Worm (Caenorhabditis elegans): ENCODE measurements around the gene syd-2.

Gene syd-2

ce11 chrX:10516549-10516948 lies 38.5 kb downstream of the syd-2 start:
- TF ChIP-seq scrt-1 (GFP tag; IDR thresholded peaks at IDR 0.05), result no peak
- TF ChIP-seq hmg-4 (GFP tag; optimal IDR thresholded peaks at IDR 0.05), result no peak
- TF ChIP-seq sea-1 (GFP tag; conservative IDR thresholded peaks at IDR 0.05), result no peak
- TF ChIP-seq ceh-13 (GFP tag; optimal IDR thresholded peaks at IDR 0.05), result no peak
- TF ChIP-seq ama-1 (optimal IDR thresholded peaks at IDR 0.05), result no peak
- TF ChIP-seq pes-1 (GFP tag; IDR thresholded peaks at IDR 0.05), result no peak
- no peak for TF ChIP-seq tbx-37 (GFP tag; conservative IDR thresholded peaks at IDR 0.05)
- no peak for TF ChIP-seq aly-1 (tag; optimal IDR thresholded peaks at IDR 0.05)
- TF ChIP-seq ets-7 (tag; optimal IDR thresholded peaks at IDR 0.05), result no peak
- no peak for TF ChIP-seq ceh-36 (tag; optimal IDR thresholded peaks at IDR 0.05)
- no peak for TF ChIP-seq F13C5.2 (tag; optimal IDR thresholded peaks at IDR 0.05)
- TF ChIP-seq hnd-1 (tag; optimal IDR thresholded peaks at IDR 0.05), result no peak
- no peak for TF ChIP-seq hmbx-1 (tag; optimal IDR thresholded peaks at IDR 0.05)
- TF ChIP-seq B0310.2 (tag; optimal IDR thresholded peaks at IDR 0.05), result no peak
- TF ChIP-seq flt-1 (GFP tag; IDR thresholded peaks at IDR 0.05), result no peak
- no peak for TF ChIP-seq tbx-11 (GFP tag; IDR thresholded peaks at IDR 0.05)

- TF ChIP-seq F13C5.2 (tag; optimal IDR thresholded peaks at IDR 0.05), result no peak
These were observed 40.2 kb downstream of the syd-2 start for ce11 chrX:10514834-10515233.

DNA sequence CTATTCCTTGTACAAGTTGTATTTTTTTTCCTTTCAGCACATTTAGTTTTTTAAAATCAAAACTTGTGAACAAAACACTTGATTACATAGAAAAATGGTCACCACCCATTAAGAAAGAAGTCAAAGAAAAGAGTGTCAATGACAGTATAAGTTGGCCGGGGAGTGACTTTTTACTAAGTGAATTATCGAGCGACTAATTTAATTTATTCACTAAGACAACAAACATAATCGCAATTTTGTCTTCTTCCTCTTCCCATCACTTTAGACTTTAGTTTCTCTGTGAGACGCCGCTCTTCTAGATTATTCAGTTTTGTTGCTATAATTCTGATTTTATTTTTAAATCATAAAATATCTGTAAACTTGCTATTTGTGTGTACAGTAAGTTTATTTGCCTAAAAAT lies 41.0 kb downstream of the syd-2 start:
- TF ChIP-seq aly-1 (tag; optimal IDR thresholded peaks at IDR 0.05), result no peak
- TF ChIP-seq hmbx-1 (tag; optimal IDR thresholded peaks at IDR 0.05), result no peak
- no peak for TF ChIP-seq scrt-1 (GFP tag; IDR thresholded peaks at IDR 0.05)
- no peak for TF ChIP-seq hmg-4 (GFP tag; optimal IDR thresholded peaks at IDR 0.05)
- TF ChIP-seq F13C5.2 (tag; optimal IDR thresholded peaks at IDR 0.05), result no peak
- no peak for TF ChIP-seq flt-1 (GFP tag; IDR thresholded peaks at IDR 0.05)
- no peak for TF ChIP-seq sea-1 (GFP tag; conservative IDR thresholded peaks at IDR 0.05)
- no peak for TF ChIP-seq tbx-37 (GFP tag; conservative IDR thresholded peaks at IDR 0.05)
- no peak for TF ChIP-seq tbx-11 (GFP tag; IDR thresholded peaks at IDR 0.05)
- no peak for TF ChIP-seq ets-7 (tag; optimal IDR thresholded peaks at IDR 0.05)
- TF ChIP-seq tra-4 (tag; optimal IDR thresholded peaks at IDR 0.05), result no peak
- TF ChIP-seq hnd-1 (tag; optimal IDR thresholded peaks at IDR 0.05), result no peak
- no peak for TF ChIP-seq pes-1 (GFP tag; IDR thresholded peaks at IDR 0.05)
- TF ChIP-seq ceh-36 (tag; optimal IDR thresholded peaks at IDR 0.05), result no peak
- TF ChIP-seq ceh-13 (GFP tag; optimal IDR thresholded peaks at IDR 0.05), result no peak

DNA sequence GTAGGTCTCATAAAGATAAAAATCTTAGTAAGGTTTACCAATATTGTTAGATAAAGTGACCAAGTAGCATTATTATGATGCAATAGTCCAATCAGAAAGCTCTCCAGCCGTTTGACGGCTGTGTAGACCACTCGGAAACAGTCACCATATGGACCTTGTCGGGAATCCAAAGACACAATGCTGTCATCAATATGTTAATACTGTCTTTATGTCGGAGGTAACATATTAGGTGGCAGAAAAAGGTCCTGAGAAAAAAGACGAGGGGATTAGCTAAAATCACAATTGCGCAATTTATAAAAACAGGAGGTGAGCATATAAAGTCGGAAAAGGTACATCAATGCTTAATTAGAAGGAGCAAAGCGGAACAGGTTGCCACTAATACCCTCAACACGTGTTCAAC lies 47.1 kb downstream of the syd-2 start:
- peak; percentile 31 for TF ChIP-seq ceh-36 (tag; optimal IDR thresholded peaks at IDR 0.05)
- TF ChIP-seq B0310.2 (tag; optimal IDR thresholded peaks at IDR 0.05), result no peak
- TF ChIP-seq ama-1 (optimal IDR thresholded peaks at IDR 0.05), result no peak
- TF ChIP-seq hnd-1 (tag; optimal IDR thresholded peaks at IDR 0.05), result no peak
- TF ChIP-seq hmg-4 (GFP tag; optimal IDR thresholded peaks at IDR 0.05), result no peak
- no peak for TF ChIP-seq scrt-1 (GFP tag; IDR thresholded peaks at IDR 0.05)

DNA sequence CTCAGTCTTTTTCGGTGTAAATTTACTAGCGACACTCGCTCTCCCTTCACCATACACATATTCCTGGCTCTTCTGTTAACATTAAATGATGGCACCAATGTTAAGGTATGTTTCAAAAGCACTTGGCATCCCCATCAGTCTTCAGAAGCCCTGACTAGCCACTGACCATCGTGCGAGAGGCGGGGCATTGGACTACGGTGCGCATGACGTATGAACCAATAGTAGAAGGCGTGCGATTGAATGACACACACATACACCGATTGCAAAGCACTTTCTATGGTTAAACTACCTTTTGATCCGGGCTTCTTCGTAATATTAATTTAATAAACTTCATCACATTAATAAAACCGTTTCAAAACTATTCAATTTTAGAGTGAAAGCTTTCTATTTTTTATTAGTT lies 49.8 kb downstream of the syd-2 start:
- no peak for TF ChIP-seq ets-7 (tag; optimal IDR thresholded peaks at IDR 0.05)
- no peak for TF ChIP-seq flt-1 (GFP tag; IDR thresholded peaks at IDR 0.05)
- no peak for TF ChIP-seq ama-1 (optimal IDR thresholded peaks at IDR 0.05)
- TF ChIP-seq B0310.2 (tag; optimal IDR thresholded peaks at IDR 0.05), result no peak
- TF ChIP-seq hmg-4 (GFP tag; optimal IDR thresholded peaks at IDR 0.05), result no peak
- TF ChIP-seq tbx-37 (GFP tag; conservative IDR thresholded peaks at IDR 0.05), result no peak
- TF ChIP-seq scrt-1 (GFP tag; IDR thresholded peaks at IDR 0.05), result no peak
- no peak for TF ChIP-seq sea-1 (GFP tag; conservative IDR thresholded peaks at IDR 0.05)

ce11 chrX:10503393-10503792 lies 51.6 kb downstream of the syd-2 start:
- TF ChIP-seq F13C5.2 (tag; optimal IDR thresholded peaks at IDR 0.05) (no peak), sea-1 (GFP tag; conservative IDR thresholded peaks at IDR 0.05) (no peak), hmg-4 (GFP tag; optimal IDR thresholded peaks at IDR 0.05) (no peak)

- TF ChIP-seq hnd-1 (tag; optimal IDR thresholded peaks at IDR 0.05) (no peak), ceh-13 (GFP tag; optimal IDR thresholded peaks at IDR 0.05) (no peak), sea-1 (GFP tag; conservative IDR thresholded peaks at IDR 0.05) (no peak), pes-1 (GFP tag; IDR thresholded peaks at IDR 0.05) (no peak), B0310.2 (tag; optimal IDR thresholded peaks at IDR 0.05) (no peak), hmbx-1 (tag; optimal IDR thresholded peaks at IDR 0.05) (no peak), tbx-37 (GFP tag; conservative IDR thresholded peaks at IDR 0.05) (no peak)
These were observed 55.4 kb downstream of the syd-2 start, which contains the start of gene vab-3 for ce11 chrX:10499590-10499989. Gene vab-3, plus strand, starts transcription at chrX:10499890.
